Worm (Caenorhabditis elegans) whole organism, L3 larva: Measurements from ENCODE around the gene F17E9.15.

Experiments used
- R02D3.7 ChIP-seq: fragments of 150-350 bp; optimal IDR thresholded peaks from 2 replicates; lab custom pipeline; 2014; ENCODE audit warnings: missing biosample characterization, missing genetic modification characterization
- ZK546.5 ChIP-seq: sonication (generic microtip); optimal IDR thresholded peaks from 2 replicates; lab custom pipeline; 2017; ENCODE audit warnings: missing biosample characterization, missing genetic modification characterization
- aly-2 ChIP-seq: fragments of 150-350 bp; optimal IDR thresholded peaks from 2 replicates; lab custom pipeline; 2014; ENCODE audit warnings: missing biosample characterization, missing genetic modification characterization
- ceh-16 ChIP-seq: sonication (generic microtip); optimal IDR thresholded peaks from 2 replicates; lab custom pipeline; 2017; ENCODE audit warnings: missing biosample characterization, missing genetic modification characterization
- ceh-28 ChIP-seq: fragments of 150-350 bp; optimal IDR thresholded peaks from 2 replicates; lab custom pipeline; 2014; ENCODE audit warnings: missing biosample characterization, missing genetic modification reagents, missing genetic modification characterization
- ceh-82 ChIP-seq: fragments of 150-350 bp; optimal IDR thresholded peaks from 2 replicates; lab custom pipeline; 2014; ENCODE audit warnings: missing biosample characterization, missing genetic modification characterization
- ceh-9 ChIP-seq: sonication (generic microtip); optimal IDR thresholded peaks from 2 replicates; lab custom pipeline; 2018; ENCODE audit warnings: missing biosample characterization, missing genetic modification characterization
- egl-27 ChIP-seq: sonication (generic microtip); optimal IDR thresholded peaks from 4 replicates; lab custom pipeline; 2017; ENCODE audit warnings: missing biosample characterization, missing genetic modification reagents, missing genetic modification characterization
- egl-5 ChIP-seq: fragments of 150-350 bp; optimal IDR thresholded peaks from 2 replicates; lab custom pipeline; 2017; ENCODE audit warnings: missing biosample characterization, missing genetic modification reagents, missing genetic modification characterization, inconsistent platforms
- elt-1 ChIP-seq: fragments of 150-350 bp; optimal IDR thresholded peaks from 2 replicates; lab custom pipeline; 2014; ENCODE audit warnings: missing biosample characterization, missing genetic modification characterization
- elt-2 ChIP-seq: sonication (generic microtip); optimal IDR thresholded peaks from 2 replicates; lab custom pipeline; 2016; ENCODE audit warnings: missing genetic modification reagents, mild to moderate bottlenecking, missing genetic modification characterization, missing compliant biosample characterization
- elt-3 ChIP-seq, 3 experiments: fragments of 150-350 bp in 1 of 3; sonication (generic microtip) in 2 of 3; optimal IDR thresholded peaks; 2 replicates in 2 of 3; 4 replicates in 1 of 3; lab custom pipeline; 2014 to 2017; ENCODE audit warnings: missing biosample characterization in 3 of 3, missing genetic modification characterization in 3 of 3
- eor-1 ChIP-seq, 2 experiments: fragments of 150-350 bp; optimal IDR thresholded peaks; 2 replicates each; lab custom pipeline; 2014 to 2018; ENCODE audit warnings: missing biosample characterization in 2 of 2, missing genetic modification characterization in 2 of 2
- fkh-2 ChIP-seq: fragments of 150-350 bp; optimal IDR thresholded peaks from 2 replicates; lab custom pipeline; 2014; ENCODE audit warnings: missing biosample characterization, missing genetic modification reagents, missing genetic modification characterization
- hmg-11 ChIP-seq: sonication (generic microtip); optimal IDR thresholded peaks from 2 replicates; lab custom pipeline; 2016; ENCODE audit warnings: missing genetic modification characterization, missing compliant biosample characterization
- jun-1 ChIP-seq: fragments of 150-350 bp; optimal IDR thresholded peaks from 2 replicates; lab custom pipeline; 2014; ENCODE audit warnings: missing biosample characterization, missing genetic modification reagents, missing genetic modification characterization
- lin-15B ChIP-seq: fragments of 150-350 bp; optimal IDR thresholded peaks from 2 replicates; lab custom pipeline; 2014; ENCODE audit warnings: missing biosample characterization, missing genetic modification characterization
- lin-39 ChIP-seq: fragments of 150-350 bp; optimal IDR thresholded peaks from 2 replicates; lab custom pipeline; 2018; ENCODE audit warnings: missing biosample characterization, missing genetic modification reagents, missing genetic modification characterization
- lsy-12 ChIP-seq: sonication (generic microtip); optimal IDR thresholded peaks from 2 replicates; lab custom pipeline; 2016; ENCODE audit warnings: mild to moderate bottlenecking, missing genetic modification characterization, missing compliant biosample characterization
- mdl-1 ChIP-seq: fragments of 150-350 bp; optimal IDR thresholded peaks from 2 replicates; lab custom pipeline; 2014; ENCODE audit warnings: missing biosample characterization, missing genetic modification characterization
- nfya-1 ChIP-seq: sonication (generic microtip); optimal IDR thresholded peaks from 2 replicates; lab custom pipeline; 2017; ENCODE audit warnings: missing genetic modification characterization, mild to moderate bottlenecking, missing compliant biosample characterization, antibody characterized with exemption, moderate library complexity; ENCODE audit not compliant: insufficient read depth
- nhr-11 ChIP-seq: fragments of 150-350 bp; optimal IDR thresholded peaks from 2 replicates; lab custom pipeline; 2014; ENCODE audit warnings: missing biosample characterization, missing genetic modification characterization
- nhr-23 ChIP-seq: fragments of 150-350 bp; optimal IDR thresholded peaks from 2 replicates; lab custom pipeline; 2014; ENCODE audit warnings: missing biosample characterization, missing genetic modification reagents, missing genetic modification characterization
- nhr-237 ChIP-seq: fragments of 150-350 bp; optimal IDR thresholded peaks from 2 replicates; lab custom pipeline; 2014; ENCODE audit warnings: missing biosample characterization, missing genetic modification characterization
- nhr-25 ChIP-seq: sonication (generic microtip); optimal IDR thresholded peaks from 2 replicates; lab custom pipeline; 2017; ENCODE audit warnings: missing biosample characterization, missing genetic modification characterization
- nhr-28 ChIP-seq: fragments of 150-350 bp; optimal IDR thresholded peaks from 2 replicates; lab custom pipeline; 2014; ENCODE audit warnings: missing biosample characterization, missing genetic modification characterization
- nhr-43 ChIP-seq: sonication (generic microtip); optimal IDR thresholded peaks from 2 replicates; lab custom pipeline; 2016; ENCODE audit warnings: mild to moderate bottlenecking, missing genetic modification characterization, missing compliant biosample characterization; ENCODE audit not compliant: poor library complexity, severe bottlenecking
- nhr-67 ChIP-seq: fragments of 150-350 bp; optimal IDR thresholded peaks from 2 replicates; lab custom pipeline; 2014; ENCODE audit warnings: missing biosample characterization, missing genetic modification characterization
- nhr-76 ChIP-seq: fragments of 150-350 bp; sonication (generic microtip); optimal IDR thresholded peaks from 5 replicates; lab custom pipeline; 2014; ENCODE audit warnings: missing biosample characterization, missing genetic modification characterization
- nhr-77 ChIP-seq: fragments of 150-350 bp; optimal IDR thresholded peaks from 2 replicates; lab custom pipeline; 2014; ENCODE audit warnings: missing biosample characterization, missing genetic modification characterization
- pha-4 ChIP-seq: fragments of 150-350 bp; optimal IDR thresholded peaks from 2 replicates; lab custom pipeline; 2014; ENCODE audit warnings: missing biosample characterization, missing genetic modification reagents, missing genetic modification characterization
- pqm-1 ChIP-seq: fragments of 150-350 bp; optimal IDR thresholded peaks from 2 replicates; lab custom pipeline; 2017; ENCODE audit warnings: missing biosample characterization, missing genetic modification characterization, inconsistent platforms
- skn-1 ChIP-seq: fragments of 150-350 bp; optimal IDR thresholded peaks from 2 replicates; lab custom pipeline; 2014; ENCODE audit warnings: missing biosample characterization, missing genetic modification characterization
- tbx-2 ChIP-seq: sonication (generic microtip); optimal IDR thresholded peaks from 2 replicates; lab custom pipeline; 2016; ENCODE audit warnings: mild to moderate bottlenecking, missing genetic modification characterization, missing compliant biosample characterization
- unc-62 ChIP-seq: fragments of 150-350 bp; sonication (generic microtip); optimal IDR thresholded peaks from 4 replicates; lab custom pipeline; 2014; ENCODE audit warnings: missing biosample characterization, missing genetic modification reagents, missing genetic modification characterization
- zag-1 ChIP-seq: fragments of 150-350 bp; optimal IDR thresholded peaks from 2 replicates; lab custom pipeline; 2014; ENCODE audit warnings: missing biosample characterization, missing genetic modification characterization
- ztf-11 ChIP-seq: fragments of 150-350 bp; optimal IDR thresholded peaks from 2 replicates; lab custom pipeline; 2014; ENCODE audit warnings: missing biosample characterization, missing genetic modification characterization

F17E9.15 gene

ce11 chrIV:8379683-8380082 is 32.5 kb downstream of the F17E9.15 start, which contains the start of gene praf-3:
Gene praf-3, plus strand, starts transcription at chrIV:8379983.
- no peak for TF ChIP-seq nhr-77 (tag; lab: Kevin White, UChicago)
- no peak for TF ChIP-seq nhr-76
- no peak for TF ChIP-seq unc-62
- TF ChIP-seq zag-1 (tag; lab: Kevin White, UChicago): no peak
- no peak for TF ChIP-seq ceh-82 (tag; lab: Kevin White, UChicago)
- TF ChIP-seq elt-2: no peak
- no peak for TF ChIP-seq nhr-67
- no peak for TF ChIP-seq fkh-2
- no peak for TF ChIP-seq nhr-43 (tag; lab: Kevin White, UChicago)
- no peak for TF ChIP-seq egl-27 (tag; lab: Kevin White, UChicago)
- TF ChIP-seq lin-15B (tag; lab: Kevin White, UChicago): no peak
- TF ChIP-seq pqm-1: no peak
- TF ChIP-seq, all 47 proteins: peak for 0

ce11 chrIV:8380266-8380850 is 33.1 kb downstream of the F17E9.15 start:
- no peak for TF ChIP-seq fkh-2
- TF ChIP-seq nhr-237: no peak
- peak; percentile 59 for TF ChIP-seq pha-4 (tag; lab: Kevin White, UChicago)
- TF ChIP-seq ztf-11 (tag; lab: Kevin White, UChicago): no peak
- peak; percentile 89 for TF ChIP-seq pqm-1
- TF ChIP-seq ceh-82 (tag; lab: Kevin White, UChicago): no peak
- no peak for TF ChIP-seq mdl-1
- peak; percentile 97 for TF ChIP-seq elt-2
- TF ChIP-seq jun-1 (tag; lab: Kevin White, UChicago): peak; percentile 32
- TF ChIP-seq nhr-76: no peak

- TF ChIP-seq ceh-9 (tag; lab: Kevin White, UChicago): no peak
- TF ChIP-seq ceh-16: no peak
- TF ChIP-seq R02D3.7 (tag; lab: Kevin White, UChicago): no peak
- TF ChIP-seq aly-2 (tag; lab: Kevin White, UChicago): no peak
- TF ChIP-seq mdl-1: no peak
- no peak for TF ChIP-seq tbx-2 (tag; lab: Kevin White, UChicago)
- TF ChIP-seq nfya-1 (tag; lab: Kevin White, UChicago): no peak
- TF ChIP-seq ceh-28 (tag; lab: Kevin White, UChicago): no peak
- TF ChIP-seq pqm-1: no peak
- TF ChIP-seq eor-1 (tag; optimal IDR thresholded peaks at IDR 0.05; lab: Kevin White, UChicago): no peak
- TF ChIP-seq nhr-237: no peak
- no peak for TF ChIP-seq lin-39
- no peak for TF ChIP-seq hmg-11 (tag; lab: Kevin White, UChicago)
These were observed 35.5 kb downstream of the F17E9.15 start, which contains the start of gene D2096.9 for ce11 chrIV:8382695-8383094. Gene D2096.9, minus strand, starts transcription at chrIV:8382795.

ce11 chrIV:8384737-8385136 is 37.5 kb downstream of the F17E9.15 start:
- TF ChIP-seq pha-4 (tag; lab: Kevin White, UChicago) (no peak), nhr-25 (tag; lab: Kevin White, UChicago) (no peak), R02D3.7 (tag; lab: Kevin White, UChicago) (no peak), nhr-23 (tag; lab: Kevin White, UChicago) (no peak), elt-1 (tag; lab: Kevin White, UChicago) (no peak), fkh-2 (no peak), egl-5 (tag; lab: Kevin White, UChicago) (no peak), egl-27 (tag; lab: Kevin White, UChicago) (no peak), skn-1 (tag; lab: Kevin White, UChicago) (no peak), zag-1 (tag; lab: Kevin White, UChicago) (no peak), lin-15B (tag; lab: Kevin White, UChicago) (no peak), nhr-11 (tag; lab: Kevin White, UChicago) (no peak), nhr-28 (tag; lab: Kevin White, UChicago) (no peak), pqm-1 (no peak), elt-3 (tag; optimal IDR thresholded peaks at IDR 0.05; lab: Kevin White, UChicago) (no peak), ZK546.5 (tag; lab: Kevin White, UChicago) (no peak), elt-2 (no peak), lsy-12 (tag; lab: Kevin White, UChicago) (no peak)
